Worm (Caenorhabditis elegans): ENCODE measurements around the gene F56D6.12.

- no peak for TF ChIP-seq nhr-23 (tag; optimal IDR thresholded peaks at IDR 0.05)
- no peak for TF ChIP-seq unc-62 (GFP tag; optimal IDR thresholded peaks at IDR 0.05)
- no peak for TF ChIP-seq fos-1 (tag; optimal IDR thresholded peaks at IDR 0.05)
- no peak for TF ChIP-seq nhr-237 (tag; optimal IDR thresholded peaks at IDR 0.05)
- no peak for TF ChIP-seq snpc-4 (tag; optimal IDR thresholded peaks at IDR 0.05)
- no peak for TF ChIP-seq unc-39 (tag; optimal IDR thresholded peaks at IDR 0.05)
- no peak for TF ChIP-seq nhr-129 (tag; optimal IDR thresholded peaks at IDR 0.05)
- no peak for TF ChIP-seq lin-11 (tag; optimal IDR thresholded peaks at IDR 0.05)
- TF ChIP-seq lin-13 (GFP tag; optimal IDR thresholded peaks at IDR 0.05) = no peak
- no peak for TF ChIP-seq lin-39 (tag; optimal IDR thresholded peaks at IDR 0.05)
- TF ChIP-seq ceh-82 (tag; optimal IDR thresholded peaks at IDR 0.05) = no peak
- TF ChIP-seq skn-1 (tag; optimal IDR thresholded peaks at IDR 0.05) = no peak
- TF ChIP-seq ztf-11 (tag; optimal IDR thresholded peaks at IDR 0.05) = no peak
These were observed 31.0 kb upstream of the F56D6.12 start for ce11 chrIV:3876955-3877354.
